Worm (Caenorhabditis elegans): ENCODE data around the gene ZK688.4.

The ZK688.4 gene

ce11 chrIII:7891573-7892306, 3.1 kb upstream of the ZK688.4 start, which contains the start of the genes ZK688.5 and fahd-1 (continued):
- TF ChIP-seq nhr-6 (tag; optimal IDR thresholded peaks at IDR 0.05) = peak; percentile 47
- no peak for TF ChIP-seq F44E2.7 (GFP tag; IDR thresholded peaks at IDR 0.05)
- peak; percentile 22 for TF ChIP-seq spr-1 (tag; optimal IDR thresholded peaks at IDR 0.05)
- TF ChIP-seq F10B5.3 (tag; optimal IDR thresholded peaks at IDR 0.05) = no peak
- TF ChIP-seq hlh-30 (tag; optimal IDR thresholded peaks at IDR 0.05; ENCODE audit: insufficient read depth) = peak; percentile 84
- TF ChIP-seq lin-15B (tag; optimal IDR thresholded peaks at IDR 0.05) = no peak
- peak; percentile 48 for TF ChIP-seq fkh-10 (GFP tag; optimal IDR thresholded peaks at IDR 0.05)
- 0 out of 2 replicates have a peak, but pooled peaks have one; percentile 46 for TF ChIP-seq ceh-20 (GFP tag; IDR thresholded peaks at IDR 0.05)
- TF ChIP-seq F26F4.8 (GFP tag; conservative IDR thresholded peaks at IDR 0.05) = no peak
- no peak for TF ChIP-seq D1046.2 (GFP tag; IDR thresholded peaks at IDR 0.05)
- peak; percentile 92 for TF ChIP-seq hmg-1.1 (GFP tag; IDR thresholded peaks at IDR 0.05)
- no peak for TF ChIP-seq lin-13 (GFP tag; optimal IDR thresholded peaks at IDR 0.05)
- no peak for TF ChIP-seq snpc-1.2 (GFP tag; IDR thresholded peaks at IDR 0.05)
- TF ChIP-seq Y105C5A.15 (GFP tag; IDR thresholded peaks at IDR 0.05) = no peak
- no peak for TF ChIP-seq daf-16 (GFP tag; optimal IDR thresholded peaks at IDR 0.05)
- peak; percentile 58 for TF ChIP-seq daf-16 (tag; optimal IDR thresholded peaks at IDR 0.05)
- peak; percentile 68 to 94 for TF ChIP-seq mdl-1 (tag; optimal IDR thresholded peaks at IDR 0.05)
- no peak for TF ChIP-seq spr-3 (GFP tag; optimal IDR thresholded peaks at IDR 0.05)
- no peak for TF ChIP-seq cey-2 (tag; optimal IDR thresholded peaks at IDR 0.05; ENCODE audit: borderline replicate concordance, insufficient read depth)
- no peak for TF ChIP-seq nhr-111 (GFP tag; optimal IDR thresholded peaks at IDR 0.05)
- no peak for TF ChIP-seq fos-1 (tag; optimal IDR thresholded peaks at IDR 0.05)
- no peak; the same call in 1 of the 2 replicates for TF ChIP-seq pha-4 (GFP tag; IDR thresholded peaks at IDR 0.05)
- TF ChIP-seq pha-4 (tag; optimal IDR thresholded peaks at IDR 0.05) = peak; percentile 63
- TF ChIP-seq jun-1 (tag; optimal IDR thresholded peaks at IDR 0.05) = no peak
- no peak for TF ChIP-seq ceh-44 (GFP tag; IDR thresholded peaks at IDR 0.05)
- no peak for TF ChIP-seq nhr-76 (tag; optimal IDR thresholded peaks at IDR 0.05)
- TF ChIP-seq ceh-28 (tag; optimal IDR thresholded peaks at IDR 0.05) = no peak
- TF ChIP-seq nhr-41 (GFP tag; IDR thresholded peaks at IDR 0.05) = no peak
- TF ChIP-seq lir-3 (tag; optimal IDR thresholded peaks at IDR 0.05) = no peak
- peak; percentile 21 for TF ChIP-seq nhr-102 (tag; optimal IDR thresholded peaks at IDR 0.05)
- TF ChIP-seq attf-4 (tag; optimal IDR thresholded peaks at IDR 0.05) = no peak
- TF ChIP-seq egl-27 (tag; optimal IDR thresholded peaks at IDR 0.05) = no peak
- TF ChIP-seq set-16 (GFP tag; IDR thresholded peaks at IDR 0.05) = no peak; the same call in 1 of the 2 replicates
- TF ChIP-seq dmd-6 (GFP tag; IDR thresholded peaks at IDR 0.05) = peak; percentile 72
- TF ChIP-seq zfp-2 (tag; optimal IDR thresholded peaks at IDR 0.05) = no peak
- TF ChIP-seq zip-11 (GFP tag; IDR thresholded peaks at IDR 0.05) = no peak
- peak; percentile 85 for TF ChIP-seq nhr-25 (tag; optimal IDR thresholded peaks at IDR 0.05; ENCODE audit: borderline replicate concordance, insufficient read depth)
- no peak for TF ChIP-seq nhr-42 (GFP tag; IDR thresholded peaks at IDR 0.05)
- peak; percentile 42; the same call in 1 of the 2 replicates for TF ChIP-seq tra-1 (GFP tag; IDR thresholded peaks at IDR 0.05)
- peak; percentile 72 for TF ChIP-seq nhr-28 (tag; optimal IDR thresholded peaks at IDR 0.05)
- peak; percentile 78 for TF ChIP-seq nhr-11 (tag; optimal IDR thresholded peaks at IDR 0.05)
- TF ChIP-seq mdt-29 (GFP tag; IDR thresholded peaks at IDR 0.05) = no peak
- peak; percentile 45 for TF ChIP-seq nhr-10 (tag; optimal IDR thresholded peaks at IDR 0.05)
- TF ChIP-seq nhr-48 (tag; optimal IDR thresholded peaks at IDR 0.05) = peak; percentile 31
- peak; percentile 48 for TF ChIP-seq pqm-1 (tag; optimal IDR thresholded peaks at IDR 0.05)
- TF ChIP-seq arid-1 (GFP tag; conservative IDR thresholded peaks at IDR 0.05) = peak; percentile 47; the same call in 1 of the 2 replicates
- peak; percentile 40 for TF ChIP-seq T20F7.1 (GFP tag; optimal IDR thresholded peaks at IDR 0.05)
- peak; percentile 98 for TF ChIP-seq mxl-3 (GFP tag; optimal IDR thresholded peaks at IDR 0.05)
- no peak for TF ChIP-seq Y75B8A.6 (GFP tag; IDR thresholded peaks at IDR 0.05)
- TF ChIP-seq ceh-82 (tag; optimal IDR thresholded peaks at IDR 0.05) = no peak
